Worm (Caenorhabditis elegans): ENCODE results near the gene F32A5.4.

ce11 chrII:7251978-7252377 is 23.0 kb downstream of the F32A5.4 start, which contains the start of the genes prx-13 and ada-2:
- TF ChIP-seq fkh-10 (GFP tag; optimal IDR thresholded peaks at IDR 0.05) (no peak), dmd-4 (tag; optimal IDR thresholded peaks at IDR 0.05; ENCODE audit: borderline replicate concordance) (no peak)
